Fruit fly (Drosophila melanogaster): Measurements from ENCODE around the gene HIP.

The HIP gene

dm6 chrX:3750232-3751075 lies 48.5 kb upstream of the HIP start (continued):
- peak in 1 of 3 experiments; percentile 18 for TF ChIP-seq Stat92E (GFP tag; optimal IDR thresholded peaks at IDR 0.05)
- peak; percentile 75 for TF ChIP-seq CG31365 (tag; optimal IDR thresholded peaks at IDR 0.05)

DNA sequence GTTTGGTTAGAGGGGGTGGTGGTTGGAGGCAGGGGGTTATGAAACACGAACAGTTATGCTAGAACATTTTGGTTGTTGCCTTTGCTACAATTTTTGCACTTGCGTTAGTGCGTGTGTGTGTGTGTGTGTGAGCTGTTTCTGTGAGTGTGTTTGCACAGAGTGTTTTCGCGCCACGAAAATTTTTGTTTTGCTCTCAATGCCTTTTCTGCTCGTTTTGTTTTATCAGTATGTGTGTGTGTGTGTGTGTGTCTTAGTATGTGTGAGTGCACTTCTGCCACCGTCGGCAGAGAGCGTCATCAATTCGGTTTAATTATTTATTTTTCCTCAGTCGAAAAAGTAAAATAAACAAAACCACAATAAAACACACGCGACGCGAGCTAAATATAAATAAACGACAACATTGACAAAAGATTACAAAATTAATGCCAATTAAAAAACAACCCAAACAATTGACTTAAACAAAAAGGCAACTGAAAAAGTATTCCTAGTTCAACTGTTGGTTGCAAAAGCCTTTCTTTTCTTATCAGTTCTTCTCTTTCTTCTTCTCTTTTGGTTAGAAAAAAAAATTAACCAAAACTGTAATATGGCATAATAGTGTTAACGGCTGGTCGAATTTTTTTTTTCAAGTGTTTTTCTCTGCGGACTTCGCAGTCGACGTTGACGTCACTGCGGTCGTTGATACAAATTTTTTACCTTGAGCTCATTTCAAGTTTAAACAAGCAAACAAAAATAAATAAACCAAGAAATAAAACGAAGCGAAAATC lies 37.5 kb upstream of the HIP start:
- peak; percentile 25 for TF ChIP-seq CG18262 (tag; optimal IDR thresholded peaks at IDR 0.05)
- TF ChIP-seq HHEX (GFP tag; optimal IDR thresholded peaks at IDR 0.05): peak; percentile 6
- peak; percentile 63 for TF ChIP-seq cg (GFP tag; optimal IDR thresholded peaks at IDR 0.05)
- no peak for TF ChIP-seq Nf-YA (GFP tag; IDR thresholded peaks at IDR 0.05)
- peak; percentile 13 for TF ChIP-seq CG8924 (tag; optimal IDR thresholded peaks at IDR 0.05)
- peak; percentile 48 for TF ChIP-seq CG13624 (GFP tag; optimal IDR thresholded peaks at IDR 0.05)
- TF ChIP-seq CG11696 (GFP tag; IDR thresholded peaks at IDR 0.05): 0 out of 2 replicates have a peak, but pooled peaks have one; percentile 17
- TF ChIP-seq NFAT (GFP tag; IDR thresholded peaks at IDR 0.05): no peak
- TF ChIP-seq Xrp1 (GFP tag; IDR thresholded peaks at IDR 0.05): peak; percentile 28; the same call in 1 of the 2 replicates
- TF ChIP-seq CG8281 (tag; optimal IDR thresholded peaks at IDR 0.05): no peak
- TF ChIP-seq CG10366 (GFP tag; IDR thresholded peaks at IDR 0.05): peak; percentile 13; the same call in 1 of the 2 replicates
- TF ChIP-seq Fer1 (GFP tag; optimal IDR thresholded peaks at IDR 0.05): peak; percentile 45
- TF ChIP-seq corto (GFP tag; optimal IDR thresholded peaks at IDR 0.05): peak; percentile 58
- TF ChIP-seq row (GFP tag; IDR thresholded peaks at IDR 0.05): 0 out of 3 replicates have a peak, but pooled peaks have one; percentile 25
- peak in 1 of 2 experiments; percentile 30 for TF ChIP-seq bsh (GFP tag; optimal IDR thresholded peaks at IDR 0.05)
- TF ChIP-seq CG31224 (GFP tag; IDR thresholded peaks at IDR 0.05): no peak
- peak; percentile 71 for TF ChIP-seq nom (GFP tag; optimal IDR thresholded peaks at IDR 0.05)
- peak; percentile 22; the same call in 1 of the 2 replicates for TF ChIP-seq Atf6 (GFP tag; IDR thresholded peaks at IDR 0.05)
- no peak for TF ChIP-seq CG31388 (GFP tag; optimal IDR thresholded peaks at IDR 0.05)
- TF ChIP-seq caup (GFP tag; optimal IDR thresholded peaks at IDR 0.05; ENCODE audit: severe bottlenecking): peak; percentile 14
- TF ChIP-seq tx (GFP tag; optimal IDR thresholded peaks at IDR 0.05): no peak
- no peak for TF ChIP-seq D19A (tag; optimal IDR thresholded peaks at IDR 0.05)
- TF ChIP-seq CG14441 (GFP tag; IDR thresholded peaks at IDR 0.05): 0 out of 2 replicates have a peak, but pooled peaks have one; percentile 37
- no peak for TF ChIP-seq pan (optimal IDR thresholded peaks at IDR 0.05)
- peak in 1 of 2 experiments; percentile 13 for TF ChIP-seq pan (GFP tag; optimal IDR thresholded peaks at IDR 0.05 in 1 of 2, IDR thresholded peaks at IDR 0.05 in 1 of 2)
- TF ChIP-seq Nf-YC (tag; optimal IDR thresholded peaks at IDR 0.05): no peak
- TF ChIP-seq CG10274 (GFP tag; optimal IDR thresholded peaks at IDR 0.05): peak; percentile 2
- peak; percentile 25 for TF ChIP-seq NfI (GFP tag; optimal IDR thresholded peaks at IDR 0.05)
- no peak for TF ChIP-seq CG6854 (GFP tag; optimal IDR thresholded peaks at IDR 0.05)
- TF ChIP-seq en (GFP tag; optimal IDR thresholded peaks at IDR 0.05): no peak
- peak; percentile 63 for TF ChIP-seq CG2678 (tag; optimal IDR thresholded peaks at IDR 0.05)
- TF ChIP-seq CG31441 (GFP tag; IDR thresholded peaks at IDR 0.05): peak; percentile 33; the same call in 1 of the 2 replicates
- TF ChIP-seq CG4730 (GFP tag; IDR thresholded peaks at IDR 0.05): no peak
- TF ChIP-seq chm (GFP tag; IDR thresholded peaks at IDR 0.05): no peak
- peak; percentile 3 for TF ChIP-seq CG15514 (GFP tag; optimal IDR thresholded peaks at IDR 0.05)
- TF ChIP-seq CG2712 (tag; optimal IDR thresholded peaks at IDR 0.05): peak; percentile 43
- peak; percentile 58; the same call in 1 of the 3 replicates for TF ChIP-seq CG11695 (GFP tag; IDR thresholded peaks at IDR 0.05)
- TF ChIP-seq fd96Cb (tag; optimal IDR thresholded peaks at IDR 0.05): peak; percentile 9
- peak; percentile 41 for TF ChIP-seq CG17385 (GFP tag; optimal IDR thresholded peaks at IDR 0.05)
- peak; percentile 2 for TF ChIP-seq Sry-δ (GFP tag; optimal IDR thresholded peaks at IDR 0.05)
- TF ChIP-seq chif (GFP tag; optimal IDR thresholded peaks at IDR 0.05): peak in 1 of 2 experiments; percentile 41
- TF ChIP-seq Sox100B (GFP tag; optimal IDR thresholded peaks at IDR 0.05): peak; percentile 37
